Worm (Caenorhabditis elegans): ENCODE results near the gene R09E10.6.

The R09E10.6 gene

ce11 chrIV:10251764-10252163 lies 42.2 kb downstream of the R09E10.6 start:
- TF ChIP-seq nhr-28 (tag; optimal IDR thresholded peaks at IDR 0.05) (no peak), elt-1 (tag; optimal IDR thresholded peaks at IDR 0.05; ENCODE audit: borderline replicate concordance, insufficient read depth) (peak; percentile 57), tbx-8 (GFP tag; optimal IDR thresholded peaks at IDR 0.05) (no peak), ceh-43 (GFP tag; optimal IDR thresholded peaks at IDR 0.05) (no peak), ham-2 (GFP tag; optimal IDR thresholded peaks at IDR 0.05) (no peak), nhr-2 (tag; optimal IDR thresholded peaks at IDR 0.05) (peak; percentile 74), ceh-83 (GFP tag; optimal IDR thresholded peaks at IDR 0.05) (no peak), ces-1 (GFP tag; optimal IDR thresholded peaks at IDR 0.05) (no peak), mep-1 (tag; optimal IDR thresholded peaks at IDR 0.05) (no peak), blmp-1 (tag; optimal IDR thresholded peaks at IDR 0.05) (no peak)

- TF ChIP-seq mab-5 (tag; optimal IDR thresholded peaks at IDR 0.05) (no peak), unc-120 (tag; optimal IDR thresholded peaks at IDR 0.05; ENCODE audit: poor library complexity, severe bottlenecking) (no peak), unc-62 (GFP tag; optimal IDR thresholded peaks at IDR 0.05) (no peak)
Measured at ce11 chrIV:10251261-10251660, 42.7 kb downstream of the R09E10.6 start.

- TF ChIP-seq mep-1 (tag; optimal IDR thresholded peaks at IDR 0.05), result no peak
- no peak for TF ChIP-seq unc-62 (GFP tag; optimal IDR thresholded peaks at IDR 0.05)
- TF ChIP-seq nhr-12 (tag; optimal IDR thresholded peaks at IDR 0.05), result no peak
- no peak for TF ChIP-seq bed-3 (GFP tag; optimal IDR thresholded peaks at IDR 0.05)
Measured at ce11 chrIV:10250577-10251075, 43.3 kb downstream of the R09E10.6 start, which contains the start of gene daf-14. Gene daf-14, plus strand, starts transcription at chrIV:10250627.

- TF ChIP-seq blmp-1 (tag; optimal IDR thresholded peaks at IDR 0.05) (peak; percentile 66), mep-1 (tag; optimal IDR thresholded peaks at IDR 0.05) (no peak), nhr-12 (tag; optimal IDR thresholded peaks at IDR 0.05) (no peak)
Measured at ce11 chrIV:10245666-10246210, 48.2 kb downstream of the R09E10.6 start, which contains the start of gene F01G10.10. Gene F01G10.10, plus strand, starts transcription at chrIV:10246160.

ce11 chrIV:10243276-10243675 lies 50.7 kb downstream of the R09E10.6 start, which contains the start of gene tkt-1:
Gene tkt-1, plus strand, starts transcription at chrIV:10243612.
- TF ChIP-seq elt-3 (tag; optimal IDR thresholded peaks at IDR 0.05) (no peak), sem-2 (GFP tag; optimal IDR thresholded peaks at IDR 0.05) (no peak), cnd-1 (tag; optimal IDR thresholded peaks at IDR 0.05) (no peak), flh-1 (GFP tag; optimal IDR thresholded peaks at IDR 0.05) (no peak), ceh-43 (GFP tag; optimal IDR thresholded peaks at IDR 0.05) (no peak), nhr-2 (tag; optimal IDR thresholded peaks at IDR 0.05) (no peak), ham-2 (GFP tag; optimal IDR thresholded peaks at IDR 0.05) (no peak), unc-39 (tag; optimal IDR thresholded peaks at IDR 0.05) (no peak), elt-1 (tag; optimal IDR thresholded peaks at IDR 0.05; ENCODE audit: borderline replicate concordance, insufficient read depth) (no peak), unc-62 (GFP tag; optimal IDR thresholded peaks at IDR 0.05) (no peak), drap-1 (GFP tag; optimal IDR thresholded peaks at IDR 0.05) (no peak), sptf-1 (tag; optimal IDR thresholded peaks at IDR 0.05) (no peak), unc-120 (tag; optimal IDR thresholded peaks at IDR 0.05; ENCODE audit: poor library complexity, severe bottlenecking) (no peak), lin-13 (tag; optimal IDR thresholded peaks at IDR 0.05) (no peak), ceh-83 (GFP tag; optimal IDR thresholded peaks at IDR 0.05) (no peak), tbx-8 (GFP tag; optimal IDR thresholded peaks at IDR 0.05) (no peak)

Data from whole organism, mixed stage, embryonic.